Fruit fly (Drosophila melanogaster) whole organism, embryonic: ENCODE results near the gene CG14866.

Source experiments
- Blimp-1 ChIP-seq: fragments of 200-800 bp; sonication (Bioruptor generic); optimal IDR thresholded peaks from 3 replicates; lab custom pipeline; 2018; ENCODE audit warnings: missing biosample characterization, missing genetic modification characterization, mild to moderate bottlenecking, moderate library complexity, missing genetic modification reagents
- CG10147 ChIP-seq: fragments of 200-800 bp; sonication (Bioruptor generic); optimal IDR thresholded peaks from 2 replicates; lab custom pipeline; 2019; ENCODE audit warnings: missing biosample characterization, mild to moderate bottlenecking, missing genetic modification characterization, moderate library complexity
- CG11560 ChIP-seq: fragments of 200-800 bp; sonication (Bioruptor generic); IDR thresholded peaks from 3 replicates; pipeline ENCODE4 v1.3.6; 2022; ENCODE audit warnings: missing biosample characterization, missing genetic modification characterization
- CG11723 ChIP-seq: fragments of 200-800 bp; sonication (Bioruptor generic); optimal IDR thresholded peaks from 2 replicates; lab custom pipeline; 2017; ENCODE audit warnings: missing biosample characterization, mild to moderate bottlenecking, missing genetic modification characterization
- CG12104 ChIP-seq: fragments of 200-800 bp; sonication (Bioruptor generic); optimal IDR thresholded peaks from 3 replicates; lab custom pipeline; 2016; ENCODE audit warnings: missing biosample characterization, missing genetic modification characterization
- CG12659 ChIP-seq: fragments of 200-800 bp; sonication (Bioruptor generic); optimal IDR thresholded peaks from 3 replicates; lab custom pipeline; 2017; ENCODE audit warnings: mild to moderate bottlenecking, missing biosample characterization, missing genetic modification reagents, missing genetic modification characterization
- CG13287 ChIP-seq: fragments of 200-800 bp; sonication (Bioruptor generic); IDR thresholded peaks from 2 replicates; pipeline ENCODE4 v1.3.6; 2022; ENCODE audit warnings: missing biosample characterization, missing genetic modification characterization; ENCODE audit not compliant: partially characterized antibody
- CG13775 ChIP-seq: fragments of 200-800 bp; sonication (Bioruptor generic); optimal IDR thresholded peaks from 3 replicates; lab custom pipeline; 2017; ENCODE audit warnings: missing biosample characterization, mild to moderate bottlenecking, missing genetic modification characterization
- CG15269 ChIP-seq: fragments of 200-800 bp; sonication (Bioruptor generic); optimal IDR thresholded peaks from 2 replicates; lab custom pipeline; 2018; ENCODE audit warnings: missing biosample characterization, mild to moderate bottlenecking, missing genetic modification characterization, moderate library complexity
- CG17385 ChIP-seq: fragments of 200-800 bp; sonication (Bioruptor generic); optimal IDR thresholded peaks from 3 replicates; lab custom pipeline; 2018; ENCODE audit warnings: missing biosample characterization, mild to moderate bottlenecking, missing genetic modification characterization
- CG17912 ChIP-seq: fragments of 200-800 bp; sonication (Bioruptor generic); optimal IDR thresholded peaks from 2 replicates; lab custom pipeline; 2018; ENCODE audit warnings: missing biosample characterization, mild to moderate bottlenecking, missing genetic modification characterization
- CG18262 ChIP-seq: fragments of 200-800 bp; optimal IDR thresholded peaks from 3 replicates; lab custom pipeline; 2019; ENCODE audit warnings: missing biosample characterization, mild to moderate bottlenecking, missing genetic modification characterization, moderate library complexity
- CG2120 ChIP-seq: fragments of 200-800 bp; sonication (Bioruptor generic); optimal IDR thresholded peaks from 3 replicates; lab custom pipeline; 2016; ENCODE audit warnings: missing biosample characterization, missing genetic modification characterization
- CG3281 ChIP-seq: fragments of 200-800 bp; sonication (Bioruptor generic); optimal IDR thresholded peaks from 3 replicates; lab custom pipeline; 2017; ENCODE audit warnings: missing biosample characterization, mild to moderate bottlenecking, missing genetic modification characterization
- CG34422 ChIP-seq: fragments of 200-800 bp; sonication (Bioruptor generic); IDR thresholded peaks from 3 replicates; pipeline ENCODE4 v1.3.6; 2022; ENCODE audit warnings: missing biosample characterization, missing genetic modification characterization
- CG3726 ChIP-seq: fragments of 200-800 bp; sonication (Bioruptor generic); IDR thresholded peaks from 3 replicates; pipeline ENCODE4, ENCODE4 v1.3.6; 2022; ENCODE audit warnings: missing biosample characterization, missing genetic modification characterization
- CG4424 ChIP-seq: fragments of 200-800 bp; sonication (Bioruptor generic); optimal IDR thresholded peaks from 3 replicates; lab custom pipeline; 2016; ENCODE audit warnings: missing biosample characterization, missing genetic modification characterization
- CG6254 ChIP-seq: fragments of 200-800 bp; sonication (Bioruptor generic); optimal IDR thresholded peaks from 3 replicates; lab custom pipeline; 2017; ENCODE audit warnings: mild to moderate bottlenecking, missing biosample characterization, missing genetic modification reagents, missing genetic modification characterization
- CG6791 ChIP-seq: fragments of 200-800 bp; sonication (Bioruptor generic); IDR thresholded peaks from 3 replicates; pipeline ENCODE4 v1.3.6; 2022; ENCODE audit warnings: missing biosample characterization, missing genetic modification characterization; ENCODE audit not compliant: partially characterized antibody
- CG9797 ChIP-seq: fragments of 200-800 bp; sonication (Bioruptor generic); optimal IDR thresholded peaks from 3 replicates; lab custom pipeline; 2018; ENCODE audit warnings: missing biosample characterization, mild to moderate bottlenecking, missing genetic modification characterization
- Dip3 ChIP-seq: fragments of 200-800 bp; sonication (Bioruptor generic); optimal IDR thresholded peaks from 3 replicates; lab custom pipeline; 2016; ENCODE audit warnings: missing biosample characterization, missing genetic modification characterization
- Dref ChIP-seq: fragments of 200-800 bp; sonication (Bioruptor generic); IDR thresholded peaks from 2 replicates; pipeline ENCODE4 v1.3.6; 2022; ENCODE audit warnings: missing biosample characterization, missing genetic modification characterization
- E2f1 ChIP-seq: fragments of 200-800 bp; sonication (Bioruptor generic); IDR thresholded peaks from 2 replicates; pipeline ENCODE4 v1.3.6; 2022; ENCODE audit warnings: missing biosample characterization, missing genetic modification characterization
- Hand ChIP-seq: fragments of 200-800 bp; sonication (Bioruptor generic); optimal IDR thresholded peaks from 2 replicates; lab custom pipeline; 2017; ENCODE audit warnings: mild to moderate bottlenecking, missing biosample characterization, missing genetic modification reagents, missing genetic modification characterization
- Hmr ChIP-seq: fragments of 200-800 bp; sonication (Bioruptor generic); optimal IDR thresholded peaks from 3 replicates; lab custom pipeline; 2017; ENCODE audit warnings: mild to moderate bottlenecking, missing biosample characterization, missing genetic modification reagents, missing genetic modification characterization
- Kr ChIP-seq: fragments of 200-800 bp; sonication (Bioruptor generic); optimal IDR thresholded peaks from 2 replicates; lab custom pipeline; 2017; ENCODE audit warnings: missing biosample characterization, mild to moderate bottlenecking, missing genetic modification characterization
- Lim3 ChIP-seq: fragments of 200-800 bp; sonication (Bioruptor generic); IDR thresholded peaks from 2 replicates; pipeline ENCODE4 v1.3.6; 2022; ENCODE audit warnings: missing biosample characterization, missing genetic modification characterization
- MBD-R2 ChIP-seq: fragments of 200-800 bp; sonication (Bioruptor generic); IDR thresholded peaks from 2 replicates; pipeline ENCODE4 v1.3.6; 2022; ENCODE audit warnings: missing biosample characterization, missing genetic modification characterization
- MESR4 ChIP-seq: fragments of 200-800 bp; sonication (Bioruptor generic); optimal IDR thresholded peaks from 2 replicates; lab custom pipeline; 2018; ENCODE audit warnings: missing biosample characterization, mild to moderate bottlenecking, missing genetic modification characterization, moderate library complexity
- corto ChIP-seq: fragments of 200-800 bp; sonication (Bioruptor generic); optimal IDR thresholded peaks from 2 replicates; lab custom pipeline; 2016; ENCODE audit warnings: missing biosample characterization, mild to moderate bottlenecking, missing genetic modification characterization, moderate library complexity
- danr ChIP-seq: fragments of 200-800 bp; sonication (Bioruptor generic); IDR thresholded peaks from 2 replicates; pipeline ENCODE4 v1.3.6; 2022; ENCODE audit warnings: missing biosample characterization, missing genetic modification characterization
- dati ChIP-seq: fragments of 200-800 bp; sonication (Bioruptor generic); IDR thresholded peaks from 2 replicates; pipeline ENCODE4 v1.3.6; 2022; ENCODE audit warnings: missing biosample characterization, missing genetic modification characterization
- en ChIP-seq: fragments of 200-800 bp; sonication (Bioruptor generic); optimal IDR thresholded peaks from 2 replicates; lab custom pipeline; 2016; ENCODE audit warnings: missing biosample characterization, missing genetic modification characterization
- ftz-f1 ChIP-seq: fragments of 200-800 bp; sonication (Bioruptor generic); optimal IDR thresholded peaks from 2 replicates; lab custom pipeline; 2016; ENCODE audit warnings: missing biosample characterization, missing genetic modification characterization
- grau ChIP-seq: fragments of 200-800 bp; optimal IDR thresholded peaks from 3 replicates; lab custom pipeline; 2019; ENCODE audit warnings: missing biosample characterization, mild to moderate bottlenecking, missing genetic modification characterization, moderate library complexity
- gsb-n ChIP-seq: fragments of 200-800 bp; sonication (Bioruptor generic); optimal IDR thresholded peaks from 3 replicates; lab custom pipeline; 2018; ENCODE audit warnings: missing biosample characterization, mild to moderate bottlenecking, missing genetic modification characterization
- ham ChIP-seq: fragments of 200-800 bp; sonication (Bioruptor generic); IDR thresholded peaks from 2 replicates; pipeline ENCODE4 v1.3.6; 2022; ENCODE audit warnings: missing biosample characterization, missing genetic modification characterization
- insv ChIP-seq, 2 experiments: fragments of 200-800 bp; sonication (Bioruptor generic); optimal IDR thresholded peaks; 3 replicates each; lab custom pipeline; 2016 to 2018; ENCODE audit warnings: missing biosample characterization in 2 of 2, missing genetic modification characterization in 2 of 2
- kah ChIP-seq: fragments of 200-800 bp; sonication (Bioruptor generic); optimal IDR thresholded peaks from 2 replicates; lab custom pipeline; 2018; ENCODE audit warnings: missing biosample characterization, mild to moderate bottlenecking, missing genetic modification characterization
- lola ChIP-seq, 3 experiments: fragments of >200 bp in 2 of 3; fragments of 200-800 bp in 1 of 3; sonication (Bioruptor generic) in 1 of 3; optimal IDR thresholded peaks; 2 replicates each; lab custom pipeline; 2017 to 2019; ENCODE audit warnings: missing biosample characterization in 3 of 3, missing genetic modification characterization in 3 of 3, mild to moderate bottlenecking in 1 of 3, moderate library complexity in 1 of 3
- nerfin-1 ChIP-seq: fragments of 200-800 bp; sonication (Bioruptor generic); optimal IDR thresholded peaks from 3 replicates; lab custom pipeline; 2019; ENCODE audit warnings: missing biosample characterization, mild to moderate bottlenecking, missing genetic modification characterization, moderate library complexity
- p53 ChIP-seq: fragments of 200-800 bp; sonication (Bioruptor generic); optimal IDR thresholded peaks from 2 replicates; lab custom pipeline; 2016; ENCODE audit warnings: missing biosample characterization, missing genetic modification characterization
- pan ChIP-seq, 4 experiments: fragments of >200 bp in 3 of 4; fragments of 200-800 bp in 1 of 4; sonication (Bioruptor generic) in 1 of 4; optimal IDR thresholded peaks in 3 of 4; IDR thresholded peaks in 1 of 4; 2 replicates each; pipeline versions ENCODE4 v1.3.6 to Lab custom; 2017 to 2022; ENCODE audit warnings: missing biosample characterization in 2 of 4, missing genetic modification characterization in 2 of 4, mixed read lengths in 1 of 4
- phol ChIP-seq: fragments of 200-800 bp; sonication (Bioruptor generic); optimal IDR thresholded peaks from 3 replicates; lab custom pipeline; 2018; ENCODE audit warnings: missing biosample characterization, mild to moderate bottlenecking, missing genetic modification characterization, moderate library complexity
- pzg ChIP-seq: fragments of 200-800 bp; sonication (Bioruptor generic); optimal IDR thresholded peaks from 3 replicates; lab custom pipeline; 2018; ENCODE audit warnings: missing biosample characterization, mild to moderate bottlenecking, missing genetic modification characterization, moderate library complexity
- sim ChIP-seq: fragments of 200-800 bp; sonication (Bioruptor generic); IDR thresholded peaks from 2 replicates; pipeline ENCODE4 v1.3.6; 2022; ENCODE audit warnings: missing biosample characterization, missing genetic modification characterization
- tna ChIP-seq: fragments of 200-800 bp; sonication (Bioruptor generic); IDR thresholded peaks from 2 replicates; pipeline ENCODE4 v1.3.6; 2022; ENCODE audit warnings: missing biosample characterization, missing genetic modification characterization; ENCODE audit not compliant: partially characterized antibody
- trem ChIP-seq: fragments of 200-800 bp; optimal IDR thresholded peaks from 3 replicates; lab custom pipeline; 2019; ENCODE audit warnings: missing biosample characterization, mild to moderate bottlenecking, missing genetic modification characterization, moderate library complexity
- zf30C ChIP-seq: fragments of 200-800 bp; sonication (Bioruptor generic); optimal IDR thresholded peaks from 3 replicates; lab custom pipeline; 2018; ENCODE audit warnings: missing biosample characterization, mild to moderate bottlenecking, missing genetic modification characterization

Gene CG14866

dm6 chr3R:15350993-15351426 is 34.7 kb downstream of the CG14866 start, which contains the start of the genes Trs33 and Tmtc4 (continued):
- TF ChIP-seq grau (peak; percentile 49), tna (GFP tag; lab: Robert Waterston, UW) (no peak), CG6254 (GFP tag; lab: Kevin White, UChicago) (no peak), insv (GFP tag; optimal IDR thresholded peaks at IDR 0.05; lab: Kevin White, UChicago) (peak in 1 of 2 experiments; percentile 2), pan (optimal IDR thresholded peaks at IDR 0.05; lab: Kevin White, UChicago) (no peak), pan (GFP tag; optimal IDR thresholded peaks at IDR 0.05 in 1 of 2, IDR thresholded peaks at IDR 0.05 in 1 of 2) (no peak), sim (GFP tag; lab: Robert Waterston, UW) (no peak), corto (GFP tag; lab: Kevin White, UChicago) (no peak), CG12659 (GFP tag; lab: Kevin White, UChicago) (peak; percentile 61), nerfin-1 (tag; lab: Kevin White, UChicago) (peak; percentile 46), CG12104 (GFP tag; lab: Kevin White, UChicago) (peak; percentile 21), pzg (GFP tag; lab: Kevin White, UChicago) (peak; percentile 37), CG2120 (GFP tag; lab: Kevin White, UChicago) (peak; percentile 56), danr (GFP tag; lab: Robert Waterston, UW) (no peak), CG17385 (GFP tag; lab: Kevin White, UChicago) (peak; percentile 44), dati (no peak), Blimp-1 (GFP tag; lab: Kevin White, UChicago) (peak; percentile 31), CG3281 (peak; percentile 18), Lim3 (GFP tag; lab: Robert Waterston, UW) (no peak), CG13775 (GFP tag; lab: Kevin White, UChicago) (peak; percentile 35), trem (tag; lab: Kevin White, UChicago) (peak; percentile 76), MESR4 (GFP tag; lab: Kevin White, UChicago) (peak; percentile 32), p53 (GFP tag; lab: Kevin White, UChicago) (no peak), CG3726 (no peak), Dref (GFP tag; lab: Robert Waterston, UW) (no peak), CG11560 (tag; lab: Robert Waterston, UW) (no peak), Dip3 (GFP tag; lab: Kevin White, UChicago) (no peak), CG18262 (tag; lab: Kevin White, UChicago) (peak; percentile 50), en (no peak), MBD-R2 (GFP tag; lab: Robert Waterston, UW) (peak; percentile 93), CG4424 (GFP tag; lab: Kevin White, UChicago) (peak; percentile 26), lola (GFP tag; optimal IDR thresholded peaks at IDR 0.05; lab: Kevin White, UChicago) (peak in 1 of 3 experiments; percentile 40), gsb-n (peak; percentile 58), phol (tag; lab: Kevin White, UChicago) (peak; percentile 38), CG13287 (GFP tag; lab: Robert Waterston, UW) (no peak; the same call in 1 of the 2 replicates), kah (GFP tag; lab: Kevin White, UChicago) (no peak), Hand (GFP tag; lab: Kevin White, UChicago) (no peak), CG34422 (GFP tag; lab: Robert Waterston, UW) (peak; percentile 29; the same call in 1 of the 3 replicates), CG11723 (GFP tag; lab: Kevin White, UChicago) (peak; percentile 6), CG17912 (no peak), CG6791 (no peak), E2f1 (no peak), ham (GFP tag; lab: Robert Waterston, UW) (no peak), Hmr (GFP tag; lab: Kevin White, UChicago) (peak; percentile 30), CG9797 (GFP tag; lab: Kevin White, UChicago) (no peak), Kr (no peak), CG15269 (peak; percentile 59), zf30C (GFP tag; lab: Kevin White, UChicago) (peak; percentile 35), ftz-f1 (GFP tag; lab: Kevin White, UChicago) (no peak), CG10147 (peak; percentile 31)
